Worm (Caenorhabditis elegans) whole organism, young adult: ENCODE results near the gene R09H10.1.

Source experiments
- B0035.1 ChIP-seq: sonication (generic microtip); optimal IDR thresholded peaks from 2 replicates; lab custom pipeline; 2016; ENCODE audit warnings: missing genetic modification characterization, mild to moderate bottlenecking, missing compliant biosample characterization, missing genotype, missing genetic modification reagents
- F22D6.2 ChIP-seq: sonication (generic microtip); optimal IDR thresholded peaks from 2 replicates; lab custom pipeline; 2016; ENCODE audit warnings: mild to moderate bottlenecking, missing genetic modification characterization, missing compliant biosample characterization
- F39B2.1 ChIP-seq: fragments of 200-800 bp; sonication (Bioruptor generic); IDR thresholded peaks from 2 replicates; pipeline ENCODE4 v1.3.6; 2022; ENCODE audit warnings: missing genetic modification reagents, missing genetic modification characterization, missing compliant biosample characterization
- F57A8.1 ChIP-seq: fragments of 200-800 bp; sonication (Bioruptor generic); optimal IDR thresholded peaks from 2 replicates; lab custom pipeline; 2018; ENCODE audit warnings: mild to moderate bottlenecking, missing genetic modification characterization, moderate library complexity, missing compliant biosample characterization
- T26A5.8 ChIP-seq: sonication (generic microtip); optimal IDR thresholded peaks from 2 replicates; lab custom pipeline; 2016; ENCODE audit warnings: missing genetic modification characterization, missing compliant biosample characterization
- Y53G8AR.9 ChIP-seq: fragments of 200-800 bp; sonication (Bioruptor generic); conservative IDR thresholded peaks from 2 replicates; pipeline ENCODE4 v1.3.6; 2022; ENCODE audit warnings: missing genetic modification reagents, missing genetic modification characterization, missing compliant biosample characterization
- Y56A3A.18 ChIP-seq: fragments of 200-800 bp; sonication (Bioruptor generic); IDR thresholded peaks from 2 replicates; pipeline ENCODE4 v1.3.6; 2022; ENCODE audit warnings: missing genetic modification reagents, missing genetic modification characterization, missing compliant biosample characterization
- aptf-2 ChIP-seq: fragments of 200-800 bp; sonication (Bioruptor generic); conservative IDR thresholded peaks from 2 replicates; pipeline ENCODE4 v1.3.6; 2022; ENCODE audit warnings: missing genetic modification reagents, missing genetic modification characterization, missing compliant biosample characterization
- athp-1 ChIP-seq: sonication (generic microtip); optimal IDR thresholded peaks from 2 replicates; lab custom pipeline; 2017; ENCODE audit warnings: mild to moderate bottlenecking, missing genetic modification characterization, missing compliant biosample characterization
- cebp-1 ChIP-seq, 2 experiments: fragments of 200-800 bp in 1 of 2; sonication (Bioruptor generic) in 1 of 2; sonication (generic microtip) in 1 of 2; IDR thresholded peaks in 1 of 2; optimal IDR thresholded peaks in 1 of 2; 2 replicates each; pipeline versions ENCODE4 v1.3.6 to Lab custom; 2017 to 2022; ENCODE audit warnings: missing compliant biosample characterization in 2 of 2, missing genetic modification characterization in 2 of 2, mild to moderate bottlenecking in 1 of 2, missing genetic modification reagents in 1 of 2, moderate library complexity in 1 of 2
- cebp-2 ChIP-seq: fragments of 200-800 bp; sonication (Bioruptor generic); IDR thresholded peaks from 2 replicates; pipeline ENCODE4 v1.3.6; 2022; ENCODE audit warnings: missing genetic modification characterization, missing compliant biosample characterization
- dpff-1 ChIP-seq: sonication (generic microtip); optimal IDR thresholded peaks from 2 replicates; lab custom pipeline; 2017; ENCODE audit warnings: mild to moderate bottlenecking, missing genetic modification characterization, missing compliant biosample characterization
- efl-1 ChIP-seq: fragments of 150-350 bp; optimal IDR thresholded peaks from 2 replicates; lab custom pipeline; 2014; ENCODE audit warnings: missing biosample characterization, missing genetic modification reagents, missing genetic modification characterization
- hmg-20 ChIP-seq: fragments of 200-800 bp; sonication (Bioruptor generic); IDR thresholded peaks from 2 replicates; pipeline ENCODE4 v1.3.6; 2022; ENCODE audit warnings: missing genetic modification reagents, missing genetic modification characterization, missing compliant biosample characterization
- let-526 ChIP-seq: fragments of 200-800 bp; sonication (Bioruptor generic); IDR thresholded peaks from 2 replicates; pipeline ENCODE4 v1.3.6; 2022; ENCODE audit warnings: missing genetic modification reagents, missing genetic modification characterization, missing compliant biosample characterization
- lin-54 ChIP-seq: fragments of 200-800 bp; sonication (Bioruptor generic); optimal IDR thresholded peaks from 2 replicates; lab custom pipeline; 2018; ENCODE audit warnings: mild to moderate bottlenecking, missing genetic modification characterization, missing compliant biosample characterization
- lir-1 ChIP-seq: fragments of 200-800 bp; sonication (Bioruptor generic); conservative IDR thresholded peaks from 2 replicates; pipeline ENCODE4 v1.3.6; 2022; ENCODE audit warnings: missing genetic modification reagents, missing genetic modification characterization, missing compliant biosample characterization
- lsl-1 ChIP-seq: fragments of 200-800 bp; sonication (Bioruptor generic); optimal IDR thresholded peaks from 2 replicates; lab custom pipeline; 2018; ENCODE audit warnings: mild to moderate bottlenecking, missing genetic modification characterization, moderate library complexity, missing compliant biosample characterization
- madf-10 ChIP-seq: sonication (generic microtip); optimal IDR thresholded peaks from 2 replicates; lab custom pipeline; 2016; ENCODE audit warnings: mild to moderate bottlenecking, missing genetic modification characterization, missing compliant biosample characterization
- mel-28 ChIP-seq: sonication (generic microtip); optimal IDR thresholded peaks from 2 replicates; lab custom pipeline; 2016; ENCODE audit warnings: borderline replicate concordance, mild to moderate bottlenecking, missing genetic modification characterization, missing compliant biosample characterization
- nfya-1 ChIP-seq: sonication (generic microtip); optimal IDR thresholded peaks from 2 replicates; lab custom pipeline; 2017; ENCODE audit warnings: antibody characterized with exemption, missing compliant biosample characterization, missing genetic modification characterization, borderline replicate concordance; ENCODE audit not compliant: insufficient read depth
- nhr-120 ChIP-seq: fragments of 200-800 bp; sonication (Bioruptor generic); IDR thresholded peaks from 2 replicates; pipeline ENCODE4 v1.3.6; 2022; ENCODE audit warnings: missing genetic modification characterization, missing compliant biosample characterization
- nhr-80 ChIP-seq: sonication (generic microtip); optimal IDR thresholded peaks from 2 replicates; lab custom pipeline; 2016; ENCODE audit warnings: missing genetic modification characterization, missing compliant biosample characterization
- rpc-1 ChIP-seq, 2 experiments: fragments of 150-350 bp in 1 of 2; sonication (generic microtip) in 1 of 2; optimal IDR thresholded peaks; 2 replicates each; lab custom pipeline; 2014 to 2018; ENCODE audit warnings: missing biosample characterization in 1 of 2, missing genetic modification characterization in 1 of 2, missing genetic modification reagents in 1 of 2, missing genotype in 1 of 2
- sdz-38 ChIP-seq: sonication (generic microtip); optimal IDR thresholded peaks from 2 replicates; lab custom pipeline; 2016; ENCODE audit warnings: missing genotype, missing genetic modification characterization, missing compliant biosample characterization
- sea-2 ChIP-seq: fragments of 200-800 bp; sonication (Bioruptor generic); IDR thresholded peaks from 2 replicates; pipeline ENCODE4 v1.3.6; 2022; ENCODE audit warnings: missing genetic modification characterization, missing compliant biosample characterization
- snpc-4 ChIP-seq, 5 experiments: fragments of 150-350 bp in 1 of 5; sonication (generic microtip) in 4 of 5; optimal IDR thresholded peaks; 2 replicates each; lab custom pipeline; 2014 to 2018; ENCODE audit warnings: missing genetic modification characterization in 5 of 5, missing biosample characterization in 3 of 5, antibody characterized with exemption in 2 of 5, mild to moderate bottlenecking in 2 of 5, missing compliant biosample characterization in 2 of 5, missing genotype in 2 of 5, moderate library complexity in 2 of 5, missing genetic modification reagents in 1 of 5
- xnd-1 ChIP-seq: sonication (generic microtip); optimal IDR thresholded peaks from 2 replicates; lab custom pipeline; 2016; ENCODE audit warnings: missing genotype, missing genetic modification reagents, missing genetic modification characterization, missing compliant biosample characterization
- ztf-22 ChIP-seq: fragments of 200-800 bp; sonication (Bioruptor generic); optimal IDR thresholded peaks from 2 replicates; lab custom pipeline; 2018; ENCODE audit warnings: mild to moderate bottlenecking, missing genetic modification characterization, moderate library complexity, missing compliant biosample characterization
- ztf-3 ChIP-seq: fragments of 200-800 bp; sonication (Bioruptor generic); optimal IDR thresholded peaks from 2 replicates; lab custom pipeline; 2018; ENCODE audit warnings: mild to moderate bottlenecking, missing genetic modification characterization, missing compliant biosample characterization

R09H10.1 gene

ce11 chrIV:10565282-10565681 lies 34.8 kb upstream of the R09H10.1 start:
- TF ChIP-seq nhr-120 (no peak), F22D6.2 (tag; lab: Kevin White, UChicago) (no peak), Y56A3A.18 (no peak), B0035.1 (tag; lab: Kevin White, UChicago) (no peak), sea-2 (GFP tag; lab: Robert Waterston, UW) (no peak), lir-1 (no peak), cebp-2 (no peak), nhr-80 (tag; lab: Kevin White, UChicago) (no peak), F57A8.1 (no peak)
- TF ChIP-seq, all 124 proteins: peak for 0

- no peak for TF ChIP-seq F22D6.2 (tag; lab: Kevin White, UChicago)
- TF ChIP-seq nhr-80 (tag; lab: Kevin White, UChicago) = no peak
- TF ChIP-seq mel-28 (tag; lab: Kevin White, UChicago) = no peak
- no peak for TF ChIP-seq lin-54 (GFP tag; lab: Kevin White, UChicago)
- TF ChIP-seq hmg-20 (GFP tag; lab: Robert Waterston, UW) = no peak
- no peak for TF ChIP-seq efl-1 (GFP tag; lab: Kevin White, UChicago)
- no peak for TF ChIP-seq T26A5.8
- TF ChIP-seq sdz-38 = no peak
- no peak for TF ChIP-seq madf-10 (tag; lab: Kevin White, UChicago)
- no peak for TF ChIP-seq xnd-1 (tag; lab: Kevin White, UChicago)
- TF ChIP-seq cebp-1 (GFP tag; IDR thresholded peaks at IDR 0.05; lab: Robert Waterston, UW) = no peak
- TF ChIP-seq cebp-1 (tag; optimal IDR thresholded peaks at IDR 0.05; lab: Kevin White, UChicago) = no peak
These were observed 32.3 kb upstream of the R09H10.1 start for ce11 chrIV:10567822-10568221.

- no peak for TF ChIP-seq let-526
These were observed 30.0 kb upstream of the R09H10.1 start for ce11 chrIV:10570065-10570464.

ce11 chrIV:10571020-10571419 lies 29.1 kb upstream of the R09H10.1 start:
- TF ChIP-seq hmg-20 (GFP tag; lab: Robert Waterston, UW) (no peak), ztf-22 (GFP tag; lab: Kevin White, UChicago) (no peak), nfya-1 (tag; lab: Kevin White, UChicago) (no peak), athp-1 (no peak), snpc-4 (GFP tag; optimal IDR thresholded peaks at IDR 0.05; lab: Kevin White, UChicago) (no peak), snpc-4 (tag; optimal IDR thresholded peaks at IDR 0.05; lab: Kevin White, UChicago) (no peak), rpc-1 (optimal IDR thresholded peaks at IDR 0.05; lab: Kevin White, UChicago) (no peak), rpc-1 (tag; optimal IDR thresholded peaks at IDR 0.05; lab: Kevin White, UChicago) (no peak), ztf-3 (GFP tag; lab: Kevin White, UChicago) (no peak), xnd-1 (tag; lab: Kevin White, UChicago) (no peak), aptf-2 (GFP tag; lab: Robert Waterston, UW) (no peak)

ce11 chrIV:10573471-10573870 lies 26.6 kb upstream of the R09H10.1 start:
- no peak for TF ChIP-seq xnd-1 (tag; lab: Kevin White, UChicago)
- TF ChIP-seq Y53G8AR.9 = no peak
- TF ChIP-seq lsl-1 (GFP tag; lab: Kevin White, UChicago) = no peak
- TF ChIP-seq dpff-1 (tag; lab: Kevin White, UChicago) = no peak
- TF ChIP-seq B0035.1 (tag; lab: Kevin White, UChicago) = no peak
- TF ChIP-seq T26A5.8 = no peak
- no peak for TF ChIP-seq F39B2.1 (GFP tag; lab: Robert Waterston, UW)
